Worm (Caenorhabditis elegans): Measurements from ENCODE around the gene npax-2.

Gene npax-2

DNA sequence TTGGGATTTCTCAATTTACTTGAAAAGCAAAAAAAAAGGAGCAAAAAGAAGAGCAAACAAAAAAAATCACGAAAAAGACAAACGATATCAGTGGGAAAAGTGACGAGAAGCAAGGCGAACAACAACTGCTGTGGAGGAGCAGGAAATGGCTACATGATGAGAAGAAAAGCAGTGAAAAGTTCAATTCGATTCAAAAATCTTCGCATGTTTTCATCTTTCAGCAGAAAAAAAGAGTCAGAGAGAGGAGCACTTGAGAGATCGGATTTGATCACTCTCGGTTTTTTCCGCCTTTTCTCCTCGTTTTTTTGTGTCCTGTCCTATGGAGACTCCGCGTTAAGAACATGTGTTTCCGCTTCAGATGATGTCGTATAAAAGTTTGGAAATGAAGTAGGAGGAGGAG is 11.0 kb downstream of the npax-2 start (continued):
- no peak for TF ChIP-seq pag-3 (tag; optimal IDR thresholded peaks at IDR 0.05; ENCODE audit: borderline replicate concordance, insufficient read depth)
- TF ChIP-seq nhr-84 (tag; optimal IDR thresholded peaks at IDR 0.05): no peak
- TF ChIP-seq ces-1 (GFP tag; optimal IDR thresholded peaks at IDR 0.05): no peak
- TF ChIP-seq sox-4 (tag; optimal IDR thresholded peaks at IDR 0.05): no peak
- no peak for TF ChIP-seq dpl-1 (GFP tag; optimal IDR thresholded peaks at IDR 0.05)
- TF ChIP-seq nhr-11 (tag; optimal IDR thresholded peaks at IDR 0.05): no peak
- no peak for TF ChIP-seq lir-3 (tag; optimal IDR thresholded peaks at IDR 0.05; ENCODE audit: poor library complexity)
- TF ChIP-seq nhr-77 (tag; optimal IDR thresholded peaks at IDR 0.05): no peak

DNA sequence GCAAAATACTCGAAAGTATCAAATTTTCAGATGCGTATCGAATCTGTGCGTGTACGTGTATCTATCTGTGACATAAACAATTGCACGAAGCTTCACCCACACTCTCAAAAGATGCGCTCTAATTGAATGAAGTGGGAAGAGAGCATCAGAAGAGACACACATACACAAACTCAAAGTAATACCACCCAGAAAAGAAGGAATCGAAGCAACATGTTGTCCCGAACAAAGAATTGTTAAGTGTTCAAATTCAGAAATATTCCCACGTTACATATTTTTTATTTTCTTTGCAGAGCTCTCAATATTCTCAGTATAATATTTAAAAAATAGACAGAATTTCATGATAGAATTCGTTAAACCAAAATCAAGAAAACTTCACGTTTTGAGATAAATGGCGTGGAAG is 13.0 kb downstream of the npax-2 start:
- TF ChIP-seq lin-14 (GFP tag; optimal IDR thresholded peaks at IDR 0.05): peak; percentile 32
- TF ChIP-seq fos-1 (tag; optimal IDR thresholded peaks at IDR 0.05): no peak
- TF ChIP-seq nhr-47 (tag; optimal IDR thresholded peaks at IDR 0.05): no peak

DNA sequence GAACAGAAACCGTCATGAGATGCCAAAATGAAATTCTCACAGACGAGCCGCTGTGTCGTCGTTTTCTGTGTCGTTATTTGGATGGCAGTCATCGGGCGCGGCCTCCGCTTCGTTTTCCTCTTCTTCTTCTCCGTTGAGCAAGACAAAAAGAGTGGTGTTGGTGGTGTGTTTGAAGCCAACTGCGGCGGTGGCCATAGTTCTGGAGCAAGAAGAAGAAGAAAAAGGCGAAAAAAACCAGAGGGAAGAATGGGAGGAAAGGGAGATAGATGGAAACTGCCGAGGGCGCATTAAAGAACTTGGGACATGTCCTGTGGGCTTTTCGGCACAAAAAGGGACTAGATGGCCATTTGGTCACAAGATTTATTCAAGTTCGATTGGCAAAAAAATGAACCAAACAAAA is 18.3 kb downstream of the npax-2 start, which contains the start of gene F53B1.9:
F53B1.9 (minus strand) TSS at position 195 of the 400 bp plus-strand sequence.
- peak; percentile 69 for TF ChIP-seq lin-14 (GFP tag; optimal IDR thresholded peaks at IDR 0.05)
- no peak for TF ChIP-seq snpc-4 (tag; optimal IDR thresholded peaks at IDR 0.05)
- TF ChIP-seq nhr-19 (GFP tag; conservative IDR thresholded peaks at IDR 0.05): no peak

DNA sequence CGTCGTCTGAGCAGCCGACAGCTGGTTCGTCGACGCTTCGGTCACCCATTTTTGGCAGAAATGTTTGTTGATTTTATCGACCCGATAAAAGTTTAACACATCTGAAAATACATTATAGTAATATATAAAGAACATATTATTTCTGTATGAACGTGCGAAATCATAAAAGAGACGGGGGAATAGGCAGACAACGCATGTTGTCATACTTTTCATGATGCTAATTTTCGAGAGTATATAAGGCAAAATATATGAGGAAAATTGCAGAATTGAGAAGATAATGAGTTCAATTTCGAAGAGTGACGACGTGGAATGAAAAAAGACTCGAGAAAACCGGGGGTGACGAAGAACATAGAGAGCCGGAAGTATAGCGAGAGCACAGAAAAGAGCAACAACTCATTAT is 19.8 kb downstream of the npax-2 start, which contains the start of gene F53B1.8:
F53B1.8 (minus strand) TSS at position 101 of the 400 bp plus-strand sequence.
- peak; percentile 44 for TF ChIP-seq lin-14 (GFP tag; optimal IDR thresholded peaks at IDR 0.05)
- no peak for TF ChIP-seq efl-1 (optimal IDR thresholded peaks at IDR 0.05)
- TF ChIP-seq efl-1 (GFP tag; optimal IDR thresholded peaks at IDR 0.05 in 1 of 2): peak in 1 of 2 experiments; percentile 77
- no peak for TF ChIP-seq zag-1 (tag; optimal IDR thresholded peaks at IDR 0.05)
- TF ChIP-seq sptf-1 (tag; optimal IDR thresholded peaks at IDR 0.05): no peak

ce11 chrX:2120961-2121360 is 28.9 kb downstream of the npax-2 start, which contains the start of gene gpa-5:
Gene gpa-5 (minus strand): TSS chrX:2121061.
- no peak for TF ChIP-seq C04F5.9 (tag; optimal IDR thresholded peaks at IDR 0.05)
- TF ChIP-seq mab-9 (GFP tag; IDR thresholded peaks at IDR 0.05): no peak
- no peak for TF ChIP-seq irx-1 (tag; optimal IDR thresholded peaks at IDR 0.05)
- no peak for TF ChIP-seq unc-130 (tag; optimal IDR thresholded peaks at IDR 0.05)

DNA sequence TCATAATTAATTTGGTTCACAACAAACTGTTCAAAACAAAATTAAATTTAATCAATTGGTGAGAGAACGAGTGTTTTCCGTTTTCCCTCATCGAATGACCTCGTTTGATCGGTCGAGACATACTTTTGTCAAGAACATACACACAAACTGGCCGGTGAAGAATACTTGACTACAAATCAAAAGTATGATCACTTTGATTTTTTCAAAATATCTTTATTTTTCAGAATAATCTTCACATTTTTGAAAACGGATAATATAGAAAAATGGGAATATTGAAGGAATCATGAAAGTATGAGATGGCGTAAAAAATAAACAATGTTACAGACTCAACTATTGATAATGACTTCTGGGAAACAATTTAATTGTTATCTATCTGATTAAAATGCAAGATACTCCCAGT is 31.7 kb downstream of the npax-2 start, which contains the start of gene swip-10:
swip-10 (minus strand) TSS at position 101 of the 400 bp plus-strand sequence.
- TF ChIP-seq nhr-28 (tag; optimal IDR thresholded peaks at IDR 0.05) (no peak), blmp-1 (tag; optimal IDR thresholded peaks at IDR 0.05) (peak; percentile 60)

DNA sequence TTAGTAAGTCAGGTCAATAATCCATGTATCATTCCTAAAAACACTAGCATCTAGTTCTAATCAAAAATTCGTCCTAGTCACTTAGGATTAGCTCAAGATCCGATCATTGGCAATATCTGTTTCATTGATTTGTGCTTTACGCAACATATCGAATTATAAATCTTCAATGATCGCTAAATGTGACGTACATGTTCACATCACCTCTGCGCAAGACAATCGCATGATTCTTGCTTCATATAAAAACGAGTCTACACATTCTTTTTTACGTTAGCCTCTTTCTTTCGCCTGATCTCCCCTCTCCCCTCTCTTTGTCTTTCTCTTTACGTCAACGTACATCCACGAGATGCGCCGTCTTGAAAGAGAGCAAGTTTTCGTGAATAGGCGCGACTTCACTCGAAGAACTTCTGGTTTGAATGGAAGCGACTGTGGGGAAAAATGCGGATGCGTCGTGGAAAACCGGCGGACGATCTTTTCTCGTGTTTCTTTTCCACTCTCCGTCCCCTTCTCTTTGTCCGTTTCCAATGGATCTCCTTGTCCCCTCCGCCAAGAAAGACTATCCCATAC is 33.5 kb downstream of the npax-2 start:
- TF ChIP-seq nhr-20 (tag; optimal IDR thresholded peaks at IDR 0.05): peak; percentile 4
- TF ChIP-seq zip-4 (GFP tag; optimal IDR thresholded peaks at IDR 0.05): no peak
- no peak for TF ChIP-seq egl-13 (tag; optimal IDR thresholded peaks at IDR 0.05)
- peak; percentile 9 for TF ChIP-seq nhr-71 (tag; optimal IDR thresholded peaks at IDR 0.05)
- TF ChIP-seq ztf-4 (tag; optimal IDR thresholded peaks at IDR 0.05): peak; percentile 10
- TF ChIP-seq hpl-2 (GFP tag; optimal IDR thresholded peaks at IDR 0.05): no peak
- TF ChIP-seq blmp-1 (tag; optimal IDR thresholded peaks at IDR 0.05): peak; percentile 83
- TF ChIP-seq sox-4 (tag; optimal IDR thresholded peaks at IDR 0.05): no peak
- peak; percentile 77 for TF ChIP-seq nhr-85 (tag)
- peak; percentile 19 for TF ChIP-seq lin-14 (GFP tag; optimal IDR thresholded peaks at IDR 0.05)

Data from whole organism, L1 larva.